Fruit fly (Drosophila melanogaster) Kc167 (cell line): ENCODE data around the gene CG9839.

Experiments
- Myc ChIP-seq: fragments of >200 bp; optimal IDR thresholded peaks from 2 replicates; lab custom pipeline; 2017; ENCODE audit warnings: missing external identifiers
- Sin3A ChIP-seq: fragments of >200 bp; optimal IDR thresholded peaks from 2 replicates; lab custom pipeline; 2018; ENCODE audit warnings: missing external identifiers
- h ChIP-seq: fragments of >200 bp; optimal IDR thresholded peaks from 3 replicates; lab custom pipeline; 2018; ENCODE audit warnings: missing external identifiers

DNA sequence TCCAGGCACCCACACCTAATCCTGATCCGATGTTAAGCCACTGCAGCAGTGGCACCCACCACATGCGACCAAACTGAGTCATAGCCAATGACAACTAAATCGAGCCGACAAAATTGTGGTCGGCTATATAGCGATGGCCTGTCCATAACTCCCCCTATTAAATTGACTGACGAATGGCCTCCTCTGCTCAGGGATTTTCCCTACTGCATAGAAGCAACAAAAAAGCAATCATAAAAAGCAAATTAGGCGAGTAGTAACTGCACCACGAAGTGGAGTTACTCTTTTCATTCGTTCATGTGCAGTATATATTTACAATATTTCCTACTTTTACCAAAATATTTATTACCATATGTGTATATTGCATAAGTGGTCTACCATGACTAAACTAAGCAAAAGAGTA lies 33.0 kb downstream of the CG9839 start, which contains the start of gene CG13318:
- TF ChIP-seq h (lab: Kevin White, UChicago) = no peak
- TF ChIP-seq Sin3A (lab: Kevin White, UChicago) = no peak
- no peak for TF ChIP-seq Myc (lab: Kevin White, UChicago)
